Fruit fly (Drosophila melanogaster) whole organism, embryonic: ENCODE data around the gene mRpS31.

Source experiments
- Abd-B ChIP-seq: fragments of 200-800 bp; sonication (Bioruptor generic); optimal IDR thresholded peaks from 2 replicates; lab custom pipeline; 2018; ENCODE audit warnings: missing biosample characterization, mild to moderate bottlenecking, missing genetic modification characterization, moderate library complexity
- Atf6 ChIP-seq: fragments of 200-800 bp; sonication (Bioruptor generic); IDR thresholded peaks from 2 replicates; pipeline ENCODE4 v1.3.6; 2022; ENCODE audit warnings: missing biosample characterization, missing genetic modification characterization
- CG10543 ChIP-seq: fragments of 200-800 bp; sonication (Bioruptor generic); optimal IDR thresholded peaks from 3 replicates; lab custom pipeline; 2017; ENCODE audit warnings: missing biosample characterization, mild to moderate bottlenecking, missing genetic modification characterization, moderate library complexity
- CG11560 ChIP-seq: fragments of 200-800 bp; sonication (Bioruptor generic); IDR thresholded peaks from 3 replicates; pipeline ENCODE4 v1.3.6; 2022; ENCODE audit warnings: missing biosample characterization, missing genetic modification characterization
- CG12104 ChIP-seq: fragments of 200-800 bp; sonication (Bioruptor generic); optimal IDR thresholded peaks from 3 replicates; lab custom pipeline; 2016; ENCODE audit warnings: missing biosample characterization, missing genetic modification characterization
- CG12219 ChIP-seq: fragments of 200-800 bp; sonication (Bioruptor generic); optimal IDR thresholded peaks from 3 replicates; lab custom pipeline; 2018; ENCODE audit warnings: missing biosample characterization, mild to moderate bottlenecking, missing genetic modification characterization
- CG12236 ChIP-seq: fragments of 200-800 bp; sonication (Bioruptor generic); optimal IDR thresholded peaks from 2 replicates; lab custom pipeline; 2016; ENCODE audit warnings: missing biosample characterization, missing genetic modification characterization
- CG12299 ChIP-seq: fragments of 200-800 bp; sonication (Bioruptor generic); optimal IDR thresholded peaks from 2 replicates; lab custom pipeline; 2018; ENCODE audit warnings: missing biosample characterization, mild to moderate bottlenecking, missing genetic modification characterization
- CG13287 ChIP-seq: fragments of 200-800 bp; sonication (Bioruptor generic); IDR thresholded peaks from 2 replicates; pipeline ENCODE4 v1.3.6; 2022; ENCODE audit warnings: missing biosample characterization, missing genetic modification characterization; ENCODE audit not compliant: partially characterized antibody
- CG13296 ChIP-seq: fragments of 200-800 bp; sonication (Bioruptor generic); optimal IDR thresholded peaks from 3 replicates; lab custom pipeline; 2018; ENCODE audit warnings: missing biosample characterization, mild to moderate bottlenecking, missing genetic modification characterization
- CG13775 ChIP-seq: fragments of 200-800 bp; sonication (Bioruptor generic); optimal IDR thresholded peaks from 3 replicates; lab custom pipeline; 2017; ENCODE audit warnings: missing biosample characterization, mild to moderate bottlenecking, missing genetic modification characterization
- CG15479 ChIP-seq: fragments of 200-800 bp; sonication (Bioruptor generic); optimal IDR thresholded peaks from 3 replicates; lab custom pipeline; 2019; ENCODE audit warnings: missing biosample characterization, mild to moderate bottlenecking, missing genetic modification characterization, moderate library complexity
- CG1602 ChIP-seq: fragments of 200-800 bp; sonication (Bioruptor generic); optimal IDR thresholded peaks from 3 replicates; lab custom pipeline; 2016; ENCODE audit warnings: missing biosample characterization, missing genetic modification characterization
- CG17612 ChIP-seq: fragments of 200-800 bp; sonication (Bioruptor generic); IDR thresholded peaks from 2 replicates; pipeline ENCODE4 v1.3.6; 2022; ENCODE audit warnings: missing biosample characterization, missing genetic modification characterization
- CG18764 ChIP-seq: fragments of 200-800 bp; sonication (Bioruptor generic); optimal IDR thresholded peaks from 3 replicates; lab custom pipeline; 2016; ENCODE audit warnings: missing biosample characterization, missing genetic modification characterization
- CG42726 ChIP-seq: fragments of 200-800 bp; sonication (Bioruptor generic); IDR thresholded peaks from 2 replicates; pipeline ENCODE4 v1.3.6; 2022; ENCODE audit warnings: missing biosample characterization, missing genetic modification characterization; ENCODE audit not compliant: partially characterized antibody
- CG4360 ChIP-seq: fragments of 200-800 bp; sonication (Bioruptor generic); IDR thresholded peaks from 2 replicates; pipeline ENCODE4 v1.3.6; 2022; ENCODE audit warnings: missing biosample characterization, missing genetic modification characterization
- CG7556 ChIP-seq: fragments of 200-800 bp; sonication (Bioruptor generic); optimal IDR thresholded peaks from 2 replicates; lab custom pipeline; 2017; ENCODE audit warnings: missing biosample characterization, mild to moderate bottlenecking, missing genetic modification characterization
- CG7839 ChIP-seq: fragments of 200-800 bp; sonication (Bioruptor generic); optimal IDR thresholded peaks from 3 replicates; lab custom pipeline; 2018; ENCODE audit warnings: missing biosample characterization, mild to moderate bottlenecking, missing genetic modification characterization, moderate library complexity
- CG7928 ChIP-seq: fragments of 200-800 bp; sonication (Bioruptor generic); optimal IDR thresholded peaks from 2 replicates; lab custom pipeline; 2017; ENCODE audit warnings: missing biosample characterization, mild to moderate bottlenecking, missing genetic modification characterization
- CG8359 ChIP-seq: fragments of 200-800 bp; sonication (Bioruptor generic); optimal IDR thresholded peaks from 2 replicates; lab custom pipeline; 2017; ENCODE audit warnings: missing biosample characterization, mild to moderate bottlenecking, missing genetic modification characterization, borderline replicate concordance
- CG8765 ChIP-seq: fragments of 200-800 bp; sonication (Bioruptor generic); IDR thresholded peaks from 2 replicates; pipeline ENCODE4 v1.3.6; 2022; ENCODE audit warnings: missing biosample characterization, missing genetic modification characterization
- D19B ChIP-seq: fragments of 200-800 bp; sonication (Bioruptor generic); optimal IDR thresholded peaks from 2 replicates; lab custom pipeline; 2017; ENCODE audit warnings: missing biosample characterization, mild to moderate bottlenecking, missing genetic modification characterization
- Doc2 ChIP-seq: fragments of 200-800 bp; sonication (Bioruptor generic); IDR thresholded peaks from 2 replicates; pipeline ENCODE4 v1.3.6; 2022; ENCODE audit warnings: missing biosample characterization, missing genetic modification characterization
- Dref ChIP-seq: fragments of 200-800 bp; sonication (Bioruptor generic); IDR thresholded peaks from 2 replicates; pipeline ENCODE4 v1.3.6; 2022; ENCODE audit warnings: missing biosample characterization, missing genetic modification characterization
- Fer3 ChIP-seq: fragments of 200-800 bp; sonication (Bioruptor generic); optimal IDR thresholded peaks from 2 replicates; lab custom pipeline; 2018; ENCODE audit warnings: missing biosample characterization, mild to moderate bottlenecking, missing genetic modification characterization, moderate library complexity
- Hsf ChIP-seq: fragments of 200-800 bp; sonication (Bioruptor generic); optimal IDR thresholded peaks from 3 replicates; lab custom pipeline; 2016; ENCODE audit warnings: missing biosample characterization, missing genetic modification characterization
- Kr ChIP-seq: fragments of 200-800 bp; sonication (Bioruptor generic); optimal IDR thresholded peaks from 2 replicates; lab custom pipeline; 2017; ENCODE audit warnings: missing biosample characterization, mild to moderate bottlenecking, missing genetic modification characterization
- Spps ChIP-seq: fragments of 200-800 bp; sonication (Bioruptor generic); optimal IDR thresholded peaks from 2 replicates; lab custom pipeline; 2018; ENCODE audit warnings: missing biosample characterization, mild to moderate bottlenecking, missing genetic modification characterization
- bab2 ChIP-seq: fragments of 200-800 bp; sonication (Bioruptor generic); optimal IDR thresholded peaks from 2 replicates; lab custom pipeline; 2016; ENCODE audit warnings: missing biosample characterization, missing genetic modification characterization
- bcd ChIP-seq: fragments of 200-800 bp; sonication (Bioruptor generic); optimal IDR thresholded peaks from 2 replicates; lab custom pipeline; 2017; ENCODE audit warnings: missing biosample characterization, mild to moderate bottlenecking, missing genetic modification characterization
- bsh ChIP-seq, 2 experiments: fragments of 200-800 bp; sonication (Bioruptor generic); optimal IDR thresholded peaks; 2 replicates each; lab custom pipeline; 2017 to 2018; ENCODE audit warnings: mild to moderate bottlenecking in 2 of 2, missing biosample characterization in 2 of 2, missing genetic modification characterization in 2 of 2, moderate library complexity in 1 of 2
- dan ChIP-seq: fragments of 200-800 bp; sonication (Bioruptor generic); IDR thresholded peaks from 2 replicates; pipeline ENCODE4 v1.3.6; 2022; ENCODE audit warnings: missing biosample characterization, missing genetic modification characterization
- danr ChIP-seq: fragments of 200-800 bp; sonication (Bioruptor generic); IDR thresholded peaks from 2 replicates; pipeline ENCODE4 v1.3.6; 2022; ENCODE audit warnings: missing biosample characterization, missing genetic modification characterization
- dmrt99B ChIP-seq: fragments of 200-800 bp; sonication (Bioruptor generic); optimal IDR thresholded peaks from 2 replicates; lab custom pipeline; 2018; ENCODE audit warnings: missing biosample characterization, mild to moderate bottlenecking, missing genetic modification characterization, moderate library complexity
- dysf ChIP-seq: fragments of 200-800 bp; sonication (Bioruptor generic); IDR thresholded peaks from 3 replicates; pipeline ENCODE4 v1.3.6; 2022; ENCODE audit warnings: missing biosample characterization, missing genetic modification characterization
- en ChIP-seq: fragments of 200-800 bp; sonication (Bioruptor generic); optimal IDR thresholded peaks from 2 replicates; lab custom pipeline; 2016; ENCODE audit warnings: missing biosample characterization, missing genetic modification characterization
- grau ChIP-seq: fragments of 200-800 bp; optimal IDR thresholded peaks from 3 replicates; lab custom pipeline; 2019; ENCODE audit warnings: missing biosample characterization, mild to moderate bottlenecking, missing genetic modification characterization, moderate library complexity
- gsb ChIP-seq: fragments of 200-800 bp; sonication (Bioruptor generic); IDR thresholded peaks from 2 replicates; pipeline ENCODE4 v1.3.6; 2022; ENCODE audit warnings: missing biosample characterization, missing genetic modification characterization
- hkb ChIP-seq, 2 experiments: fragments of 200-800 bp in 1 of 2; fragments of >200 bp in 1 of 2; sonication (Bioruptor generic) in 1 of 2; IDR thresholded peaks in 1 of 2; optimal IDR thresholded peaks in 1 of 2; 2 replicates each; pipeline versions ENCODE4 v1.3.6 to Lab custom; 2017 to 2022; ENCODE audit warnings: missing biosample characterization in 1 of 2, missing genetic modification characterization in 1 of 2
- hth ChIP-seq: fragments of >200 bp; optimal IDR thresholded peaks from 2 replicates; lab custom pipeline; 2017; ENCODE audit warnings: inconsistent platforms
- kay ChIP-seq: fragments of 200-800 bp; sonication (Bioruptor generic); optimal IDR thresholded peaks from 2 replicates; lab custom pipeline; 2016; ENCODE audit warnings: missing biosample characterization, missing genetic modification characterization
- p53 ChIP-seq: fragments of 200-800 bp; sonication (Bioruptor generic); optimal IDR thresholded peaks from 2 replicates; lab custom pipeline; 2016; ENCODE audit warnings: missing biosample characterization, missing genetic modification characterization
- psq ChIP-seq: fragments of 200-800 bp; sonication (Bioruptor generic); optimal IDR thresholded peaks from 2 replicates; lab custom pipeline; 2017; ENCODE audit warnings: missing biosample characterization, missing genetic modification characterization
- run ChIP-seq: fragments of 200-800 bp; sonication (Bioruptor generic); optimal IDR thresholded peaks from 3 replicates; lab custom pipeline; 2018; ENCODE audit warnings: missing biosample characterization, mild to moderate bottlenecking, missing genetic modification characterization
- sim ChIP-seq: fragments of 200-800 bp; sonication (Bioruptor generic); IDR thresholded peaks from 2 replicates; pipeline ENCODE4 v1.3.6; 2022; ENCODE audit warnings: missing biosample characterization, missing genetic modification characterization
- sima ChIP-seq: fragments of 200-800 bp; sonication (Bioruptor generic); optimal IDR thresholded peaks from 2 replicates; lab custom pipeline; 2016; ENCODE audit warnings: missing biosample characterization, missing genetic modification characterization
- sug ChIP-seq: fragments of 200-800 bp; optimal IDR thresholded peaks from 2 replicates; lab custom pipeline; 2019; ENCODE audit warnings: missing biosample characterization, mild to moderate bottlenecking, missing genetic modification characterization, moderate library complexity
- usp ChIP-seq: fragments of >200 bp; optimal IDR thresholded peaks from 2 replicates; lab custom pipeline; 2017; ENCODE audit warnings: missing biosample characterization, missing genetic modification characterization

mRpS31 gene

DNA sequence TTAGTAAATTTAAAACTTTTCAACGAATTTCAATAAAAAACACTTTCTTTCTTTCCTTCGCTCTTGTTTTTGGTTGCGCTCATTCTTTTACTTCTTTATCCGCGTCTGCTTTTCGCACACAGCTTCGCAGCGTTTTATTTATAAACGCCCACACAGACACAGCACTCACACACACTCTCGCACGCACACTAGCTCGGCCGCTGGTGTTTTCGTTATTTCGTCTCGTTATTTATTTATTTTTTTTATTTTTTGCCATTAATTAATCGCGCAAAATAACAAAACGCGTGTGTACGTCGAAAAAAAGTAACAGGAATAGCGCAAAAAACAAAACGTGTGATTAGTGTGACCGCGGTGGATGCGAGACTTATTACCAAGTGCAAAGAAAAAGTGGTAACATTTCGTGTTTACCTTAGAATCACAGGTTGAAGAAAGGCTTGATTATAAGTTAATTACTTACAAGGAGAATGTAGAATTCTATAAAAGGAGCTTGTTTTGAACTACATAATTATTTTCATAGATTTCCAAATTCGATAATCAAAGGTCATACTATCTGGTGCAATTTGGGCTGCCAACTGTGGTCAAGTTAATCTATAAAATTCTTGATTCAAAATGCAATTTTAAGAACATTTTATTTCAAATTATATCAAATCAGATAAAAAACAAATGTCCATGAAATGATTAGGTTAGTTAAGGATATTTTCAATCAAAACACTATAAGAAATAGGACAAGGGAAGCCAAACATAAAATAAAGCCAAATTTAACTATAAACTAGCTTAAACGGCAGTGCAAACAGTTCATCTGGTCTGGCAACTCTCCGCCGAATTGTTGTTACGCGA is at the start of gene mRpS31, which contains the start of gene hzg (continued):
- TF ChIP-seq grau (tag; lab: Kevin White, UChicago) (peak; percentile 71), D19B (GFP tag; lab: Kevin White, UChicago) (no peak), dmrt99B (tag; lab: Kevin White, UChicago) (peak; percentile 35), CG12219 (GFP tag; lab: Kevin White, UChicago) (no peak), CG13775 (GFP tag; lab: Kevin White, UChicago) (peak; percentile 56), CG7928 (GFP tag; lab: Kevin White, UChicago) (no peak), CG1602 (GFP tag; lab: Kevin White, UChicago) (peak; percentile 54), CG13296 (no peak), psq (peak; percentile 74), Spps (tag; lab: Kevin White, UChicago) (no peak), dysf (GFP tag; lab: Robert Waterston, UW) (peak; percentile 46; the same call in 1 of the 3 replicates), en (GFP tag; lab: Kevin White, UChicago) (no peak), CG10543 (GFP tag; lab: Kevin White, UChicago) (no peak), bab2 (GFP tag; lab: Kevin White, UChicago) (no peak), CG12299 (tag; lab: Kevin White, UChicago) (no peak), bcd (GFP tag; lab: Kevin White, UChicago) (peak; percentile 14), CG13287 (GFP tag; lab: Robert Waterston, UW) (peak; percentile 15; the same call in 1 of the 2 replicates), CG11560 (tag; lab: Robert Waterston, UW) (peak; percentile 17; the same call in 1 of the 3 replicates), CG12236 (no peak), CG42726 (GFP tag; lab: Robert Waterston, UW) (no peak; the same call in 1 of the 2 replicates), CG12104 (GFP tag; lab: Kevin White, UChicago) (no peak), sim (GFP tag; lab: Robert Waterston, UW) (no peak), CG7839 (tag; lab: Kevin White, UChicago) (peak; percentile 25), kay (GFP tag; lab: Kevin White, UChicago) (peak; percentile 10), usp (GFP tag; lab: Kevin White, UChicago) (no peak), CG8359 (GFP tag; lab: Kevin White, UChicago) (no peak), danr (GFP tag; lab: Robert Waterston, UW) (no peak), hkb (optimal IDR thresholded peaks at IDR 0.05; lab: Kevin White, UChicago) (no peak), hkb (GFP tag; IDR thresholded peaks at IDR 0.05; lab: Robert Waterston, UW) (no peak), run (tag; lab: Kevin White, UChicago) (no peak), CG18764 (GFP tag; lab: Kevin White, UChicago) (peak; percentile 13), dan (GFP tag; lab: Robert Waterston, UW) (no peak), CG7556 (GFP tag; lab: Kevin White, UChicago) (peak; percentile 40), CG15479 (GFP tag; lab: Kevin White, UChicago) (peak; percentile 34), Dref (GFP tag; lab: Robert Waterston, UW) (no peak), p53 (no peak), Kr (no peak), gsb (no peak), bsh (GFP tag; optimal IDR thresholded peaks at IDR 0.05; lab: Kevin White, UChicago) (peak; percentile 55 to 81), hth (lab: Kevin White, UChicago) (no peak), Doc2 (GFP tag; lab: Robert Waterston, UW) (no peak), Atf6 (GFP tag; lab: Robert Waterston, UW) (peak; percentile 48; the same call in 1 of the 2 replicates), Fer3 (peak; percentile 64), Hsf (peak; percentile 67), CG4360 (GFP tag; lab: Robert Waterston, UW) (no peak), CG17612 (GFP tag; lab: Robert Waterston, UW) (no peak), sima (no peak), CG8765 (no peak), sug (peak; percentile 67), Abd-B (GFP tag; lab: Kevin White, UChicago) (peak; percentile 31)
